Worm (Caenorhabditis elegans) whole organism, L1 larva: Measurements from ENCODE around the gene best-12.

Source experiments
- C16A3.4 ChIP-seq: fragments of 150-350 bp; optimal IDR thresholded peaks from 2 replicates; lab custom pipeline; 2014; ENCODE audit warnings: missing biosample characterization, missing genetic modification characterization
- F16B12.6 ChIP-seq: fragments of 150-350 bp; optimal IDR thresholded peaks from 2 replicates; lab custom pipeline; 2014; ENCODE audit warnings: missing biosample characterization, missing genetic modification characterization
- ceh-63 ChIP-seq: fragments of 200-800 bp; sonication (Bioruptor generic); optimal IDR thresholded peaks from 2 replicates; lab custom pipeline; 2018; ENCODE audit warnings: mild to moderate bottlenecking, missing genetic modification characterization, missing compliant biosample characterization
- ceh-82 ChIP-seq, 3 experiments: fragments of 150-350 bp in 1 of 3; sonication (generic microtip) in 2 of 3; optimal IDR thresholded peaks; 2 replicates each; lab custom pipeline; 2014 to 2017; ENCODE audit warnings: missing biosample characterization in 3 of 3, missing genetic modification characterization in 3 of 3
- ceh-88 ChIP-seq: fragments of 200-800 bp; sonication (Bioruptor generic); IDR thresholded peaks from 2 replicates; pipeline ENCODE4 v1.3.6; 2022; ENCODE audit warnings: missing genetic modification characterization, missing compliant biosample characterization
- dpl-1 ChIP-seq, 3 experiments: fragments of 150-350 bp in 2 of 3; sonication (generic microtip) in 1 of 3; optimal IDR thresholded peaks; 2 replicates each; lab custom pipeline; 2014 to 2017; ENCODE audit warnings: missing biosample characterization in 3 of 3, missing genetic modification characterization in 3 of 3, missing genetic modification reagents in 3 of 3
- efl-1 ChIP-seq, 4 experiments: fragments of 150-350 bp; optimal IDR thresholded peaks in 3 of 4; peaks in 1 of 4; 1 replicate in 1 of 4; 2 replicates in 3 of 4; lab custom pipeline; 2014; ENCODE audit warnings: missing biosample characterization in 2 of 4, missing genetic modification characterization in 2 of 4, missing genetic modification reagents in 2 of 4
- egl-13 ChIP-seq: sonication (generic microtip); optimal IDR thresholded peaks from 2 replicates; lab custom pipeline; 2016; ENCODE audit warnings: missing genotype, missing genetic modification reagents, missing genetic modification characterization, missing compliant biosample characterization
- elt-2 ChIP-seq: sonication (generic microtip); optimal IDR thresholded peaks from 2 replicates; lab custom pipeline; 2016; ENCODE audit warnings: missing genetic modification characterization, mild to moderate bottlenecking, inconsistent platforms, missing compliant biosample characterization, missing genetic modification reagents
- elt-3 ChIP-seq, 6 experiments: fragments of 150-350 bp in 1 of 6; sonication (generic microtip); optimal IDR thresholded peaks; 2 replicates each; lab custom pipeline; 2017 to 2018; ENCODE audit warnings: missing biosample characterization in 6 of 6, missing genetic modification characterization in 6 of 6, inconsistent platforms in 1 of 6
- hlh-17 ChIP-seq: fragments of 200-800 bp; sonication (Bioruptor generic); optimal IDR thresholded peaks from 2 replicates; lab custom pipeline; 2018; ENCODE audit warnings: missing genetic modification characterization, mild to moderate bottlenecking, missing compliant biosample characterization, moderate library complexity, borderline replicate concordance
- hpl-2 ChIP-seq: fragments of 150-350 bp; optimal IDR thresholded peaks from 2 replicates; lab custom pipeline; 2014; ENCODE audit warnings: missing biosample characterization, missing genetic modification reagents, missing genetic modification characterization
- isw-1 ChIP-seq: fragments of 200-800 bp; sonication (Bioruptor generic); IDR thresholded peaks from 2 replicates; pipeline ENCODE4 v1.3.6; 2022; ENCODE audit warnings: missing genetic modification characterization, missing compliant biosample characterization
- jun-1 ChIP-seq: fragments of 150-350 bp; optimal IDR thresholded peaks from 2 replicates; lab custom pipeline; 2014; ENCODE audit warnings: missing biosample characterization, missing genetic modification reagents, missing genetic modification characterization
- lin-14 ChIP-seq: fragments of 200-800 bp; sonication (Bioruptor generic); optimal IDR thresholded peaks from 2 replicates; lab custom pipeline; 2018; ENCODE audit warnings: mild to moderate bottlenecking, missing genetic modification characterization, moderate library complexity, missing compliant biosample characterization
- lir-3 ChIP-seq: sonication (generic microtip); optimal IDR thresholded peaks from 2 replicates; lab custom pipeline; 2016; ENCODE audit warnings: mild to moderate bottlenecking, missing genetic modification characterization, moderate library complexity, missing compliant biosample characterization; ENCODE audit not compliant: poor library complexity
- lsy-2 ChIP-seq, 2 experiments: fragments of 150-350 bp; optimal IDR thresholded peaks; 2 replicates each; lab custom pipeline; 2014; ENCODE audit warnings: missing biosample characterization in 2 of 2, missing genetic modification characterization in 2 of 2
- mep-1 ChIP-seq: fragments of 150-350 bp; optimal IDR thresholded peaks from 2 replicates; lab custom pipeline; 2014; ENCODE audit warnings: missing biosample characterization, missing genetic modification characterization
- nhr-19 ChIP-seq: fragments of 200-800 bp; sonication (Bioruptor generic); conservative IDR thresholded peaks from 2 replicates; pipeline ENCODE4 v1.3.6; 2022; ENCODE audit warnings: missing genetic modification characterization, missing compliant biosample characterization
- nhr-20 ChIP-seq: sonication (generic microtip); optimal IDR thresholded peaks from 2 replicates; lab custom pipeline; 2016; ENCODE audit warnings: mild to moderate bottlenecking, missing genetic modification characterization, missing compliant biosample characterization
- nhr-237 ChIP-seq: fragments of 150-350 bp; optimal IDR thresholded peaks from 2 replicates; lab custom pipeline; 2014; ENCODE audit warnings: missing biosample characterization, missing genetic modification characterization
- nhr-28 ChIP-seq: fragments of 150-350 bp; optimal IDR thresholded peaks from 2 replicates; lab custom pipeline; 2014; ENCODE audit warnings: missing biosample characterization, missing genetic modification characterization
- nhr-47 ChIP-seq: sonication (generic microtip); optimal IDR thresholded peaks from 2 replicates; lab custom pipeline; 2016; ENCODE audit warnings: mild to moderate bottlenecking, missing genetic modification characterization, moderate library complexity, missing compliant biosample characterization
- nhr-71 ChIP-seq: sonication (generic microtip); optimal IDR thresholded peaks from 2 replicates; lab custom pipeline; 2016; ENCODE audit warnings: mild to moderate bottlenecking, missing genetic modification characterization, moderate library complexity, missing compliant biosample characterization
- nhr-77 ChIP-seq: fragments of 150-350 bp; optimal IDR thresholded peaks from 2 replicates; lab custom pipeline; 2014; ENCODE audit warnings: missing biosample characterization, missing genetic modification characterization
- nhr-84 ChIP-seq: sonication (generic microtip); optimal IDR thresholded peaks from 2 replicates; lab custom pipeline; 2017; ENCODE audit warnings: missing biosample characterization, missing genetic modification characterization
- nhr-85 ChIP-seq: sonication (generic microtip); peaks from one replicate; lab custom pipeline; 2016; ENCODE audit warnings: missing genetic modification characterization, inconsistent platforms, missing compliant biosample characterization
- nhr-90 ChIP-seq: sonication (generic microtip); optimal IDR thresholded peaks from 2 replicates; lab custom pipeline; 2016; ENCODE audit warnings: mild to moderate bottlenecking, missing genetic modification characterization, missing compliant biosample characterization; ENCODE audit not compliant: poor library complexity
- pag-3 ChIP-seq: sonication (generic microtip); optimal IDR thresholded peaks from 2 replicates; lab custom pipeline; 2017; ENCODE audit warnings: missing genetic modification characterization, mild to moderate bottlenecking, missing compliant biosample characterization, antibody characterized with exemption, borderline replicate concordance; ENCODE audit not compliant: insufficient read depth
- rnt-1 ChIP-seq: sonication (generic microtip); optimal IDR thresholded peaks from 2 replicates; lab custom pipeline; 2016; ENCODE audit warnings: mild to moderate bottlenecking, missing genetic modification characterization, moderate library complexity, missing compliant biosample characterization
- skn-1 ChIP-seq: fragments of 150-350 bp; optimal IDR thresholded peaks from 2 replicates; lab custom pipeline; 2014; ENCODE audit warnings: missing biosample characterization, missing genetic modification characterization
- sox-4 ChIP-seq: sonication (generic microtip); optimal IDR thresholded peaks from 2 replicates; lab custom pipeline; 2016; ENCODE audit warnings: missing genetic modification characterization, missing compliant biosample characterization
- sup-37 ChIP-seq: fragments of 200-800 bp; sonication (Bioruptor generic); optimal IDR thresholded peaks from 2 replicates; lab custom pipeline; 2018; ENCODE audit warnings: mild to moderate bottlenecking, missing genetic modification characterization, missing compliant biosample characterization
- unc-98 ChIP-seq: fragments of 200-800 bp; sonication (Bioruptor generic); IDR thresholded peaks from 2 replicates; pipeline ENCODE4 v1.3.6; 2022; ENCODE audit warnings: missing genetic modification characterization, missing compliant biosample characterization
- xbp-1 ChIP-seq: sonication (generic microtip); optimal IDR thresholded peaks from 2 replicates; lab custom pipeline; 2016; ENCODE audit warnings: missing genetic modification characterization, missing compliant biosample characterization
- zag-1 ChIP-seq: fragments of 150-350 bp; optimal IDR thresholded peaks from 2 replicates; lab custom pipeline; 2014; ENCODE audit warnings: missing biosample characterization, missing genetic modification characterization
- ztf-11 ChIP-seq, 2 experiments: sonication (generic microtip); optimal IDR thresholded peaks; 2 replicates each; lab custom pipeline; 2016 to 2017; ENCODE audit warnings: missing genetic modification characterization in 2 of 2, missing biosample characterization in 1 of 2, missing compliant biosample characterization in 1 of 2

best-12 gene

ce11 chrV:16041412-16041811, 7.9 kb upstream of the best-12 start:
- TF ChIP-seq sox-4 (tag; lab: Kevin White, UChicago) (no peak), nhr-85 (tag; lab: Kevin White, UChicago) (peak; percentile 80), sup-37 (no peak), ceh-63 (GFP tag; lab: Kevin White, UChicago) (no peak), lin-14 (peak; percentile 3), nhr-90 (tag; lab: Kevin White, UChicago) (peak; percentile 2), nhr-71 (tag; lab: Kevin White, UChicago) (peak; percentile 23), lsy-2 (tag; optimal IDR thresholded peaks at IDR 0.05; lab: Kevin White, UChicago) (peak in 1 of 2 experiments; percentile 19), efl-1 (optimal IDR thresholded peaks at IDR 0.05; lab: Kevin White, UChicago) (peak in 1 of 2 experiments; percentile 10), efl-1 (GFP tag; optimal IDR thresholded peaks at IDR 0.05 in 1 of 2; lab: Kevin White, UChicago) (no peak), zag-1 (tag; lab: Kevin White, UChicago) (no peak), dpl-1 (GFP tag; optimal IDR thresholded peaks at IDR 0.05; lab: Kevin White, UChicago) (peak; percentile 18 to 35 (median 19)), elt-3 (tag; optimal IDR thresholded peaks at IDR 0.05; lab: Kevin White, UChicago) (no peak), C16A3.4 (tag; lab: Kevin White, UChicago) (no peak), mep-1 (tag; lab: Kevin White, UChicago) (peak; percentile 1), hlh-17 (GFP tag; lab: Kevin White, UChicago) (no peak), ceh-88 (GFP tag; lab: Robert Waterston, UW) (no peak), xbp-1 (tag; lab: Kevin White, UChicago) (peak; percentile 23), isw-1 (GFP tag; lab: Robert Waterston, UW) (no peak), ztf-11 (tag; optimal IDR thresholded peaks at IDR 0.05; lab: Kevin White, UChicago) (no peak)

ce11 chrV:16041925-16042742, 7.1 kb upstream of the best-12 start, which contains the start of the genes his-2 and his-1:
Gene his-2, minus strand, starts transcription at chrV:16042283.
Gene his-1, plus strand, starts transcription at chrV:16042520.
- TF ChIP-seq ztf-11 (tag; optimal IDR thresholded peaks at IDR 0.05; lab: Kevin White, UChicago) (peak in 1 of 2 experiments; percentile 63), nhr-85 (tag; lab: Kevin White, UChicago) (peak; percentile 74), lin-14 (peak; percentile 11), nhr-47 (tag; lab: Kevin White, UChicago) (peak; percentile 11)
- TF ChIP-seq, all 84 proteins: peak for 4; not testable (repeated sequence) for 80

ce11 chrV:16042743-16043014, 6.6 kb upstream of the best-12 start:
- TF ChIP-seq nhr-71 (tag; lab: Kevin White, UChicago) (no peak), nhr-84 (no peak), nhr-20 (tag; lab: Kevin White, UChicago) (no peak), unc-98 (GFP tag; lab: Robert Waterston, UW) (no peak), F16B12.6 (no peak), ceh-82 (tag; optimal IDR thresholded peaks at IDR 0.05; lab: Kevin White, UChicago) (no peak), nhr-19 (GFP tag; lab: Robert Waterston, UW) (no peak), egl-13 (tag; lab: Kevin White, UChicago) (no peak), hpl-2 (GFP tag; lab: Kevin White, UChicago) (no peak), rnt-1 (tag; lab: Kevin White, UChicago) (no peak), pag-3 (tag; lab: Kevin White, UChicago) (no peak), jun-1 (no peak), nhr-237 (no peak), nhr-28 (tag; lab: Kevin White, UChicago) (no peak), lsy-2 (tag; optimal IDR thresholded peaks at IDR 0.05; lab: Kevin White, UChicago) (no peak), nhr-77 (tag; lab: Kevin White, UChicago) (no peak)

- no peak for TF ChIP-seq lir-3 (tag; lab: Kevin White, UChicago)
- TF ChIP-seq skn-1 = no peak
- peak; percentile 50 for TF ChIP-seq elt-2 (tag; lab: Kevin White, UChicago)
- TF ChIP-seq nhr-71 (tag; lab: Kevin White, UChicago) = peak; percentile 5
These were observed 5.6 kb upstream of the best-12 start for ce11 chrV:16043686-16044085.
